Fruit fly (Drosophila melanogaster) whole organism, embryonic: ENCODE data around the gene HDAC1.
A peak's percentile ranks its signal among the peaks of the same experiment; 100 is the strongest.

Experiments used
- Abd-B ChIP-seq: fragments of 200-800 bp; sonication (Bioruptor generic); optimal IDR thresholded peaks from 2 replicates; lab custom pipeline; 2018; ENCODE audit warnings: missing biosample characterization, mild to moderate bottlenecking, missing genetic modification characterization, moderate library complexity
- Atf-2 ChIP-seq: fragments of 200-800 bp; sonication (Bioruptor generic); optimal IDR thresholded peaks from 2 replicates; lab custom pipeline; 2016; ENCODE audit warnings: missing biosample characterization, missing genetic modification characterization
- BEAF-32 ChIP-seq: fragments of 200-800 bp; sonication (Bioruptor generic); optimal IDR thresholded peaks from 3 replicates; lab custom pipeline; 2017; ENCODE audit warnings: missing biosample characterization, missing genetic modification characterization, mild to moderate bottlenecking, moderate library complexity, missing genetic modification reagents
- CG11504 ChIP-seq: fragments of 200-800 bp; sonication (Bioruptor generic); optimal IDR thresholded peaks from 3 replicates; lab custom pipeline; 2019; ENCODE audit warnings: missing biosample characterization, mild to moderate bottlenecking, missing genetic modification characterization, moderate library complexity
- CG12299 ChIP-seq: fragments of 200-800 bp; sonication (Bioruptor generic); optimal IDR thresholded peaks from 2 replicates; lab custom pipeline; 2018; ENCODE audit warnings: missing biosample characterization, mild to moderate bottlenecking, missing genetic modification characterization
- CG12744 ChIP-seq: fragments of 200-800 bp; sonication (Bioruptor generic); optimal IDR thresholded peaks from 2 replicates; lab custom pipeline; 2016; ENCODE audit warnings: missing biosample characterization, missing genetic modification characterization
- CG13296 ChIP-seq: fragments of 200-800 bp; sonication (Bioruptor generic); optimal IDR thresholded peaks from 3 replicates; lab custom pipeline; 2018; ENCODE audit warnings: missing biosample characterization, mild to moderate bottlenecking, missing genetic modification characterization
- CG15601 ChIP-seq: fragments of 200-800 bp; sonication (Bioruptor generic); optimal IDR thresholded peaks from 3 replicates; lab custom pipeline; 2019; ENCODE audit warnings: missing biosample characterization, mild to moderate bottlenecking, missing genetic modification characterization, moderate library complexity
- CG1603 ChIP-seq: fragments of 200-800 bp; sonication (Bioruptor generic); optimal IDR thresholded peaks from 2 replicates; lab custom pipeline; 2019; ENCODE audit warnings: missing biosample characterization, mild to moderate bottlenecking, missing genetic modification characterization, moderate library complexity
- CG16813 ChIP-seq: fragments of 200-800 bp; sonication (Bioruptor generic); IDR thresholded peaks from 3 replicates; pipeline ENCODE4 v1.3.6; 2022; ENCODE audit warnings: missing biosample characterization, missing genetic modification characterization; ENCODE audit not compliant: partially characterized antibody
- CG17568 ChIP-seq: fragments of 200-800 bp; sonication (Bioruptor generic); optimal IDR thresholded peaks from 2 replicates; lab custom pipeline; 2018; ENCODE audit warnings: missing biosample characterization, mild to moderate bottlenecking, missing genetic modification characterization, moderate library complexity
- CG1792 ChIP-seq: fragments of 200-800 bp; sonication (Bioruptor generic); optimal IDR thresholded peaks from 2 replicates; lab custom pipeline; 2016; ENCODE audit warnings: missing biosample characterization, missing genetic modification characterization
- CG9609 ChIP-seq: fragments of 200-800 bp; sonication (Bioruptor generic); optimal IDR thresholded peaks from 3 replicates; lab custom pipeline; 2016; ENCODE audit warnings: missing biosample characterization, missing genetic modification characterization
- Dbx ChIP-seq: fragments of 200-800 bp; sonication (Bioruptor generic); IDR thresholded peaks from 3 replicates; pipeline ENCODE4 v1.3.6; 2022; ENCODE audit warnings: missing biosample characterization, missing genetic modification characterization
- Dref ChIP-seq: fragments of 200-800 bp; sonication (Bioruptor generic); IDR thresholded peaks from 2 replicates; pipeline ENCODE4 v1.3.6; 2022; ENCODE audit warnings: missing biosample characterization, missing genetic modification characterization
- ERR ChIP-seq: fragments of 200-800 bp; sonication (Bioruptor generic); optimal IDR thresholded peaks from 2 replicates; lab custom pipeline; 2016; ENCODE audit warnings: missing biosample characterization, missing genetic modification characterization
- Lhr ChIP-seq: fragments of 200-800 bp; sonication (Bioruptor generic); optimal IDR thresholded peaks from 3 replicates; lab custom pipeline; 2017; ENCODE audit warnings: mild to moderate bottlenecking, missing biosample characterization, missing genetic modification reagents, missing genetic modification characterization
- Med ChIP-seq: fragments of 200-800 bp; sonication (Bioruptor generic); peaks from one replicate; lab custom pipeline; 2016; ENCODE audit warnings: missing biosample characterization, missing genetic modification characterization, mild to moderate bottlenecking, inconsistent platforms, moderate library complexity
- Meics ChIP-seq: fragments of 200-800 bp; sonication (Bioruptor generic); optimal IDR thresholded peaks from 2 replicates; lab custom pipeline; 2017; ENCODE audit warnings: missing biosample characterization, mild to moderate bottlenecking, missing genetic modification characterization
- Mes4 ChIP-seq: fragments of 200-800 bp; sonication (Bioruptor generic); optimal IDR thresholded peaks from 2 replicates; lab custom pipeline; 2016; ENCODE audit warnings: missing biosample characterization, missing genetic modification characterization
- NC2β ChIP-seq: fragments of 200-800 bp; sonication (Bioruptor generic); optimal IDR thresholded peaks from 2 replicates; lab custom pipeline; 2016; ENCODE audit warnings: missing biosample characterization, missing genetic modification characterization
- Neu2 ChIP-seq: fragments of 200-800 bp; sonication (Bioruptor generic); optimal IDR thresholded peaks from 3 replicates; lab custom pipeline; 2016; ENCODE audit warnings: missing biosample characterization, missing genetic modification characterization, borderline replicate concordance
- Oli ChIP-seq: fragments of 200-800 bp; sonication (Bioruptor generic); optimal IDR thresholded peaks from 2 replicates; lab custom pipeline; 2018; ENCODE audit warnings: missing biosample characterization, mild to moderate bottlenecking, missing genetic modification characterization, moderate library complexity
- Trl ChIP-seq, 3 experiments: fragments of >200 bp in 2 of 3; fragments of 200-800 bp in 1 of 3; sonication (Bioruptor generic) in 1 of 3; optimal IDR thresholded peaks; 2 replicates in 1 of 3; 3 replicates in 2 of 3; lab custom pipeline; 2016 to 2017; ENCODE audit warnings: missing biosample characterization in 1 of 3, missing genetic modification characterization in 1 of 3
- amos ChIP-seq: fragments of 200-800 bp; sonication (Bioruptor generic); IDR thresholded peaks from 2 replicates; pipeline ENCODE4 v1.3.6; 2022; ENCODE audit warnings: missing biosample characterization, missing genetic modification characterization; ENCODE audit not compliant: partially characterized antibody
- cg ChIP-seq: fragments of 200-800 bp; sonication (Bioruptor generic); optimal IDR thresholded peaks from 3 replicates; lab custom pipeline; 2019; ENCODE audit warnings: missing biosample characterization, mild to moderate bottlenecking, missing genetic modification characterization, moderate library complexity
- chinmo ChIP-seq: fragments of 200-800 bp; sonication (Bioruptor generic); IDR thresholded peaks from 4 replicates; pipeline ENCODE4 v1.3.6; 2022; ENCODE audit warnings: missing biosample characterization, missing genetic modification characterization; ENCODE audit not compliant: partially characterized antibody
- crol ChIP-seq: fragments of 200-800 bp; sonication (Bioruptor generic); IDR thresholded peaks from 2 replicates; pipeline ENCODE4 v1.3.6; 2022; ENCODE audit warnings: missing biosample characterization, missing genetic modification characterization
- crp ChIP-seq, 2 experiments: fragments of 200-800 bp; sonication (Bioruptor generic); optimal IDR thresholded peaks; 2 replicates in 1 of 2; 3 replicates in 1 of 2; lab custom pipeline; 2017; ENCODE audit warnings: missing biosample characterization in 2 of 2, missing genetic modification characterization in 2 of 2, mild to moderate bottlenecking in 1 of 2, moderate library complexity in 1 of 2
- exex ChIP-seq: fragments of 200-800 bp; sonication (Bioruptor generic); optimal IDR thresholded peaks from 4 replicates; lab custom pipeline; 2018; ENCODE audit warnings: missing biosample characterization, mild to moderate bottlenecking, missing genetic modification characterization, moderate library complexity
- fd3F ChIP-seq: fragments of 200-800 bp; sonication (Bioruptor generic); optimal IDR thresholded peaks from 2 replicates; lab custom pipeline; 2018; ENCODE audit warnings: missing biosample characterization, mild to moderate bottlenecking, missing genetic modification characterization, moderate library complexity
- grau ChIP-seq: fragments of 200-800 bp; optimal IDR thresholded peaks from 3 replicates; lab custom pipeline; 2019; ENCODE audit warnings: missing biosample characterization, mild to moderate bottlenecking, missing genetic modification characterization, moderate library complexity
- jigr1 ChIP-seq: fragments of 200-800 bp; sonication (Bioruptor generic); IDR thresholded peaks from 3 replicates; pipeline ENCODE4 v1.3.6; 2022; ENCODE audit warnings: missing biosample characterization, missing genetic modification characterization
- nerfin-2 ChIP-seq: fragments of 200-800 bp; sonication (Bioruptor generic); IDR thresholded peaks from 2 replicates; pipeline ENCODE4 v1.3.6; 2022; ENCODE audit warnings: missing biosample characterization, missing genetic modification characterization; ENCODE audit not compliant: partially characterized antibody
- nmo ChIP-seq: fragments of 200-800 bp; sonication (Bioruptor generic); optimal IDR thresholded peaks from 2 replicates; lab custom pipeline; 2018; ENCODE audit warnings: missing biosample characterization, mild to moderate bottlenecking, missing genetic modification characterization, moderate library complexity
- prd ChIP-seq, 3 experiments: fragments of >200 bp in 2 of 3; fragments of 200-800 bp in 1 of 3; sonication (Bioruptor generic) in 1 of 3; optimal IDR thresholded peaks in 2 of 3; IDR thresholded peaks in 1 of 3; 2 replicates in 2 of 3; 3 replicates in 1 of 3; pipeline versions ENCODE4 v1.3.6 to Lab custom; 2017 to 2022; ENCODE audit warnings: missing biosample characterization in 1 of 3, missing genetic modification characterization in 1 of 3
- row ChIP-seq: fragments of 200-800 bp; sonication (Bioruptor generic); IDR thresholded peaks from 3 replicates; pipeline ENCODE4 v1.3.6; 2022; ENCODE audit warnings: missing biosample characterization, missing genetic modification characterization
- schlank ChIP-seq: fragments of 200-800 bp; sonication (Bioruptor generic); optimal IDR thresholded peaks from 2 replicates; lab custom pipeline; 2018; ENCODE audit warnings: missing biosample characterization, mild to moderate bottlenecking, missing genetic modification characterization
- sna ChIP-seq: fragments of 200-800 bp; sonication (Bioruptor generic); IDR thresholded peaks from 2 replicates; pipeline ENCODE4 v1.3.6; 2022; ENCODE audit warnings: missing biosample characterization, missing genetic modification characterization; ENCODE audit not compliant: partially characterized antibody
- sr ChIP-seq: fragments of 200-800 bp; sonication (Bioruptor generic); IDR thresholded peaks from 3 replicates; pipeline ENCODE4 v1.3.6; 2022; ENCODE audit warnings: missing biosample characterization, missing genetic modification characterization
- ssp ChIP-seq: fragments of 200-800 bp; sonication (Bioruptor generic); IDR thresholded peaks from 2 replicates; pipeline ENCODE4 v1.3.6; 2022; ENCODE audit warnings: missing biosample characterization, missing genetic modification characterization
- stwl ChIP-seq: fragments of 200-800 bp; sonication (Bioruptor generic); optimal IDR thresholded peaks from 3 replicates; lab custom pipeline; 2018; ENCODE audit warnings: missing biosample characterization, mild to moderate bottlenecking, missing genetic modification characterization, moderate library complexity
- tll ChIP-seq, 2 experiments: fragments of 200-800 bp in 1 of 2; fragments of >200 bp in 1 of 2; sonication (Bioruptor generic) in 1 of 2; optimal IDR thresholded peaks; 2 replicates each; lab custom pipeline; 2017 to 2019; ENCODE audit warnings: missing biosample characterization in 2 of 2, missing genetic modification characterization in 2 of 2, mild to moderate bottlenecking in 1 of 2, moderate library complexity in 1 of 2
- tup ChIP-seq: fragments of 200-800 bp; sonication (Bioruptor generic); optimal IDR thresholded peaks from 2 replicates; lab custom pipeline; 2016; ENCODE audit warnings: missing biosample characterization, mild to moderate bottlenecking, missing genetic modification characterization, moderate library complexity
- vfl ChIP-seq: fragments of 200-800 bp; sonication (Bioruptor generic); optimal IDR thresholded peaks from 2 replicates; lab custom pipeline; 2016; ENCODE audit warnings: missing biosample characterization, missing genetic modification characterization

The HDAC1 gene

dm6 chr3L:4625387-4626386 is 847 bp upstream of the HDAC1 start, which contains the start of gene Src64B (continued):
- TF ChIP-seq sr (GFP tag; lab: Robert Waterston, UW) (peak; percentile 37; the same call in 1 of the 3 replicates), Atf-2 (GFP tag; lab: Kevin White, UChicago) (no peak), CG15601 (tag; lab: Kevin White, UChicago) (peak; percentile 23), stwl (tag; lab: Kevin White, UChicago) (peak; percentile 45), schlank (tag; lab: Kevin White, UChicago) (no peak), crp (GFP tag; optimal IDR thresholded peaks at IDR 0.05; lab: Kevin White, UChicago) (no peak), tll (GFP tag; optimal IDR thresholded peaks at IDR 0.05; lab: Kevin White, UChicago) (peak in 1 of 2 experiments; percentile 68), Dbx (GFP tag; lab: Robert Waterston, UW) (no peak), tup (GFP tag; lab: Kevin White, UChicago) (no peak), CG16813 (GFP tag; lab: Robert Waterston, UW) (peak; percentile 74), crol (peak; percentile 33; the same call in 1 of the 2 replicates), chinmo (peak; percentile 92), Dref (GFP tag; lab: Robert Waterston, UW) (peak; percentile 95), nerfin-2 (GFP tag; lab: Robert Waterston, UW) (peak; percentile 59; the same call in 1 of the 2 replicates), CG1792 (no peak), CG9609 (GFP tag; lab: Kevin White, UChicago) (no peak), Med (GFP tag; lab: Kevin White, UChicago) (peak; percentile 90), Mes4 (GFP tag; lab: Kevin White, UChicago) (no peak), CG1603 (tag; lab: Kevin White, UChicago) (peak; percentile 38), Abd-B (GFP tag; lab: Kevin White, UChicago) (no peak), nmo (GFP tag; lab: Kevin White, UChicago) (peak; percentile 14), CG12299 (tag; lab: Kevin White, UChicago) (peak; percentile 56), prd (optimal IDR thresholded peaks at IDR 0.05; lab: Kevin White, UChicago) (no peak), prd (GFP tag; IDR thresholded peaks at IDR 0.05; lab: Robert Waterston, UW) (0 out of 3 replicates have a peak, but pooled peaks have one; percentile 19), Meics (GFP tag; lab: Kevin White, UChicago) (peak; percentile 14), fd3F (GFP tag; lab: Kevin White, UChicago) (no peak), Neu2 (GFP tag; lab: Kevin White, UChicago) (no peak), Trl (optimal IDR thresholded peaks at IDR 0.05; lab: Kevin White, UChicago) (peak; percentile 47 to 74), Trl (GFP tag; optimal IDR thresholded peaks at IDR 0.05; lab: Kevin White, UChicago) (no peak), CG12744 (no peak), BEAF-32 (GFP tag; lab: Kevin White, UChicago) (peak; percentile 79), CG11504 (tag; lab: Kevin White, UChicago) (peak; percentile 10), CG13296 (GFP tag; lab: Kevin White, UChicago) (peak; percentile 1), jigr1 (GFP tag; lab: Robert Waterston, UW) (peak; percentile 88; the same call in 1 of the 3 replicates), sna (GFP tag; lab: Robert Waterston, UW) (peak; percentile 40; the same call in 1 of the 2 replicates), Lhr (peak; percentile 56), CG17568 (peak; percentile 58), vfl (peak; percentile 14), ssp (GFP tag; lab: Robert Waterston, UW) (no peak), grau (peak; percentile 38), ERR (no peak), amos (GFP tag; lab: Robert Waterston, UW) (peak; percentile 82), row (GFP tag; lab: Robert Waterston, UW) (peak; percentile 63), cg (GFP tag; lab: Kevin White, UChicago) (peak; percentile 93), exex (tag; lab: Kevin White, UChicago) (no peak), Oli (tag; lab: Kevin White, UChicago) (peak; percentile 9), NC2β (peak; percentile 9)
